Worm (Caenorhabditis elegans): ENCODE measurements around the gene ucr-2.2.
A peak's percentile ranks its signal among the peaks of the same experiment; 100 is the strongest.

The ucr-2.2 gene

ce11 chrX:15222789-15223188 lies 49.1 kb downstream of the ucr-2.2 start:
- peak; percentile 70 for TF ChIP-seq snpc-4 (tag; optimal IDR thresholded peaks at IDR 0.05)
- TF ChIP-seq ceh-16 (tag; optimal IDR thresholded peaks at IDR 0.05) = no peak

ce11 chrX:15224128-15224527 lies 50.4 kb downstream of the ucr-2.2 start:
- peak; percentile 32 for TF ChIP-seq sma-9 (GFP tag; optimal IDR thresholded peaks at IDR 0.05)
- TF ChIP-seq sma-9 (tag; optimal IDR thresholded peaks at IDR 0.05) = no peak
- peak; percentile 28 for TF ChIP-seq nhr-129 (tag; optimal IDR thresholded peaks at IDR 0.05)
- no peak for TF ChIP-seq gmeb-1 (tag; optimal IDR thresholded peaks at IDR 0.05)

ce11 chrX:15225180-15225724 lies 51.5 kb downstream of the ucr-2.2 start:
- TF ChIP-seq dmd-4 (tag; optimal IDR thresholded peaks at IDR 0.05) = no peak
- no peak for TF ChIP-seq ceh-16 (tag; optimal IDR thresholded peaks at IDR 0.05)
- TF ChIP-seq nhr-21 (tag; optimal IDR thresholded peaks at IDR 0.05) = peak; percentile 42
- peak; percentile 14 for TF ChIP-seq sma-9 (GFP tag; optimal IDR thresholded peaks at IDR 0.05)
- no peak for TF ChIP-seq sma-9 (tag; optimal IDR thresholded peaks at IDR 0.05)
- no peak for TF ChIP-seq zag-1 (tag; optimal IDR thresholded peaks at IDR 0.05)

Measured in whole organism, L2 larva.